Fruit fly (Drosophila melanogaster) whole organism, pupa: ENCODE measurements around the gene CG32544.

Source experiments
- CG13204 ChIP-seq: fragments of 200-800 bp; sonication (Bioruptor generic); optimal IDR thresholded peaks from 2 replicates; lab custom pipeline; 2018; ENCODE audit warnings: missing biosample characterization, mild to moderate bottlenecking, missing genetic modification characterization, moderate library complexity
- CG17806 ChIP-seq: fragments of 200-800 bp; sonication (Bioruptor generic); optimal IDR thresholded peaks from 2 replicates; lab custom pipeline; 2018; ENCODE audit warnings: missing biosample characterization, mild to moderate bottlenecking, missing genetic modification characterization, moderate library complexity
- CG34367 ChIP-seq: fragments of 200-800 bp; sonication (Bioruptor generic); optimal IDR thresholded peaks from 2 replicates; lab custom pipeline; 2018; ENCODE audit warnings: missing biosample characterization, mild to moderate bottlenecking, missing genetic modification characterization
- D1 ChIP-seq: fragments of 200-800 bp; sonication (Bioruptor generic); optimal IDR thresholded peaks from 2 replicates; lab custom pipeline; 2018; ENCODE audit warnings: missing biosample characterization, mild to moderate bottlenecking, missing genetic modification characterization, moderate library complexity
- Pif1B ChIP-seq: fragments of 200-800 bp; sonication (Bioruptor generic); optimal IDR thresholded peaks from 3 replicates; lab custom pipeline; 2016; ENCODE audit warnings: missing biosample characterization, missing genetic modification characterization
- Snoo ChIP-seq: fragments of 200-800 bp; sonication (Bioruptor generic); optimal IDR thresholded peaks from 3 replicates; lab custom pipeline; 2017; ENCODE audit warnings: missing biosample characterization, mild to moderate bottlenecking, missing genetic modification characterization, inconsistent platforms
- fd96Ca ChIP-seq: fragments of 200-800 bp; sonication (Bioruptor generic); IDR thresholded peaks from 3 replicates; pipeline ENCODE4 v1.3.6; 2022; ENCODE audit warnings: missing biosample characterization, missing genetic modification characterization
- gl ChIP-seq: fragments of 200-800 bp; sonication (Bioruptor generic); optimal IDR thresholded peaks from 2 replicates; lab custom pipeline; 2018; ENCODE audit warnings: missing biosample characterization, mild to moderate bottlenecking, missing genetic modification characterization

- TF ChIP-seq gl (tag; lab: Kevin White, UChicago), result no peak
- TF ChIP-seq CG17806 (tag; lab: Kevin White, UChicago), result no peak
- TF ChIP-seq Snoo (tag; lab: Kevin White, UChicago), result no peak
- TF ChIP-seq CG13204 (GFP tag; lab: Kevin White, UChicago), result no peak
- no peak for TF ChIP-seq D1
- TF ChIP-seq CG34367 (tag; lab: Kevin White, UChicago), result no peak
- no peak for TF ChIP-seq Pif1B (GFP tag; lab: Kevin White, UChicago)
- no peak for TF ChIP-seq fd96Ca (GFP tag; lab: Robert Waterston, UW)
Observed at dm6 chrX:18835003-18835402, 25.1 kb upstream of the CG32544 start.
